Worm (Caenorhabditis elegans) whole organism, midembryonic: ENCODE measurements around the gene T04H1.13.

Experiments used
- T22C8.4 ChIP-seq: fragments of 200-800 bp; sonication (Bioruptor generic); IDR thresholded peaks from 2 replicates; pipeline ENCODE4 v1.3.6; 2022; ENCODE audit warnings: missing genetic modification characterization, missing compliant biosample characterization
- flt-1 ChIP-seq: fragments of 200-800 bp; sonication (Bioruptor generic); IDR thresholded peaks from 2 replicates; pipeline ENCODE4 v1.3.6; 2022; ENCODE audit warnings: missing genetic modification characterization, missing compliant biosample characterization
- ref-1 ChIP-seq: fragments of 200-800 bp; sonication (Bioruptor generic); conservative IDR thresholded peaks from 2 replicates; pipeline ENCODE4 v1.3.6; 2022; ENCODE audit warnings: missing genetic modification reagents, missing genetic modification characterization, missing compliant biosample characterization
- tab-1 ChIP-seq: fragments of 200-800 bp; sonication (Bioruptor generic); IDR thresholded peaks from 2 replicates; pipeline ENCODE4 v1.3.6; 2022; ENCODE audit warnings: missing genetic modification characterization, missing compliant biosample characterization
- ztf-23 ChIP-seq: fragments of 200-800 bp; sonication (Bioruptor generic); IDR thresholded peaks from 2 replicates; pipeline ENCODE4 v1.3.6; 2022; ENCODE audit warnings: missing genetic modification reagents, missing genetic modification characterization, missing compliant biosample characterization

DNA sequence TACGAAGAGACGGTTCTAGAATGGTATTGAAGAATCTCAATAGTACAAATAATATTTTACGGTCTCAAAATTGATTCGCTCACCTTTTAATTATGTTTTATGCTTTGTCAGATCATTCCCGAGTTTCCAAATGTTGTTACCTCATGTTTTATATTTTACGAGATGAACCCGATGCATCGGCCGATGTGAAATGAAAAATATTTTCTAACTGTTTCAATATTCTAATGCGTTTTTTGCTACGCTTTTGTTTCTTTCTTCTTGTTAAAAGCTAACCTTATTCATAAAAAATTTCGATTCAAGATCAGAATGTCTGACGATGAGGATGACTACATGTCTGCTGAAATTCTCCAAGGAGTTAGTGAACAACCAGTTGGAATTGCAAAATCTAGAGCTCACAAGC lies 6.2 kb upstream of the T04H1.13 start, which contains the start of gene T04H1.5:
- TF ChIP-seq tab-1 = no peak
- no peak for TF ChIP-seq T22C8.4 (GFP tag; lab: Robert Waterston, UW)
- TF ChIP-seq flt-1 = no peak
- no peak for TF ChIP-seq ref-1
- TF ChIP-seq ztf-23 (GFP tag; lab: Robert Waterston, UW) = no peak
